Worm (Caenorhabditis elegans): ENCODE data around the gene his-17.

DNA sequence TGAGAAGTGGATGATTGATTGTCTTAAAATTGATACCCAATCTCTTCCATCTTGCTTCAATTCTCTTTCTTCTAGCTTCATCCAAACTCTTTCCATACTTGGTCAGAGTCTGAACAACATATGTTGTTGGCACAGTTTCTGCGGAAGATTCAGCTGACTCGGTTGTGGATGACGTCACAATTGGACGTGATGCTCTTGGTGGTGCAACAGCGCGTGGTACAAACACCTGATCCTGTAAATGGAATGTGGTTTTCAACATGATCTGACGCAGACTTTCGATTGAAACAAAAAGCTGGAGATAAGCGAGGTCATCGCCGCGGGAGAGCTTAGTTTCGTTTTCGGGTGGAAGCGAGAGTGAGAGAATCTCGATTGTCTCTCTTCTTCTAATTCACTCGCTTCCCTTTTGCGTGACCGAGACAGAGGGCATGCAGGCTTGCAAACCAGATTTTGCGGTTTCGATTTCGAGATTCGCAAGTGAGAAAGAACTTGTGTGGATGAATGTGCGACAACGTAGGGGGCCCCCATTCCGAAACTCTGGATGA is 44.7 kb upstream of the his-17 start:
- TF ChIP-seq dao-5 (tag; optimal IDR thresholded peaks at IDR 0.05) (no peak), him-1 (tag; optimal IDR thresholded peaks at IDR 0.05) (no peak)

All from whole organism, L4/young adult.